Worm (Caenorhabditis elegans) whole organism, late embryonic: Measurements from ENCODE around the gene nex-2.

ENCODE experiments used
- C08G9.2 ChIP-seq: sonication (generic microtip); optimal IDR thresholded peaks from 2 replicates; lab custom pipeline; 2016; ENCODE audit warnings: mild to moderate bottlenecking, missing genetic modification characterization, moderate library complexity, missing compliant biosample characterization
- C38D4.7 ChIP-seq: fragments of 200-800 bp; sonication (Bioruptor generic); optimal IDR thresholded peaks from 2 replicates; lab custom pipeline; 2018; ENCODE audit warnings: mild to moderate bottlenecking, missing genetic modification characterization, moderate library complexity, missing compliant biosample characterization
- F13H6.1 ChIP-seq: sonication (generic microtip); optimal IDR thresholded peaks from 2 replicates; lab custom pipeline; 2016; ENCODE audit warnings: missing genetic modification characterization, missing compliant biosample characterization
- K09A11.1 ChIP-seq: sonication (generic microtip); optimal IDR thresholded peaks from 2 replicates; lab custom pipeline; 2017; ENCODE audit warnings: antibody characterized with exemption, mild to moderate bottlenecking, missing genetic modification characterization, missing compliant biosample characterization; ENCODE audit not compliant: insufficient read depth
- T23F11.4 ChIP-seq: fragments of 200-800 bp; sonication (Bioruptor generic); optimal IDR thresholded peaks from 2 replicates; lab custom pipeline; 2018; ENCODE audit warnings: mild to moderate bottlenecking, missing genetic modification characterization, missing compliant biosample characterization
- Y22D7AL.16 ChIP-seq: sonication (generic microtip); optimal IDR thresholded peaks from 2 replicates; lab custom pipeline; 2016; ENCODE audit warnings: missing genetic modification characterization, missing compliant biosample characterization
- ahr-1 ChIP-seq: sonication (generic microtip); optimal IDR thresholded peaks from 2 replicates; lab custom pipeline; 2016; ENCODE audit warnings: missing genetic modification characterization, missing compliant biosample characterization
- ama-1 ChIP-seq: fragments of 150-350 bp; optimal IDR thresholded peaks from 2 replicates; lab custom pipeline; 2014
- ceh-14 ChIP-seq: sonication (generic microtip); optimal IDR thresholded peaks from 2 replicates; lab custom pipeline; 2016; ENCODE audit warnings: missing genotype, missing genetic modification characterization, missing compliant biosample characterization
- ceh-18 ChIP-seq: sonication (generic microtip); optimal IDR thresholded peaks from 2 replicates; lab custom pipeline; 2016; ENCODE audit warnings: missing genetic modification characterization, missing compliant biosample characterization
- ceh-19 ChIP-seq: fragments of 200-800 bp; sonication (Bioruptor generic); optimal IDR thresholded peaks from 2 replicates; lab custom pipeline; 2018; ENCODE audit warnings: mild to moderate bottlenecking, missing genetic modification characterization, missing compliant biosample characterization
- ceh-30 ChIP-seq: fragments of 150-350 bp; optimal IDR thresholded peaks from 2 replicates; lab custom pipeline; 2014; ENCODE audit warnings: missing biosample characterization, missing genetic modification characterization
- ceh-31 ChIP-seq: sonication (generic microtip); optimal IDR thresholded peaks from 2 replicates; lab custom pipeline; 2016; ENCODE audit warnings: missing genetic modification characterization, missing compliant biosample characterization
- ceh-34 ChIP-seq: sonication (generic microtip); optimal IDR thresholded peaks from 2 replicates; lab custom pipeline; 2016; ENCODE audit warnings: mild to moderate bottlenecking, missing genetic modification characterization, missing compliant biosample characterization
- che-1 ChIP-seq: sonication (generic microtip); optimal IDR thresholded peaks from 2 replicates; lab custom pipeline; 2016; ENCODE audit warnings: mild to moderate bottlenecking, missing genetic modification characterization, missing compliant biosample characterization
- dmd-4 ChIP-seq: sonication (generic microtip); optimal IDR thresholded peaks from 2 replicates; lab custom pipeline; 2016; ENCODE audit warnings: borderline replicate concordance, missing genetic modification characterization, missing compliant biosample characterization
- dve-1 ChIP-seq: sonication (generic microtip); optimal IDR thresholded peaks from 2 replicates; lab custom pipeline; 2017; ENCODE audit warnings: antibody characterized with exemption, mild to moderate bottlenecking, missing genetic modification characterization, missing compliant biosample characterization
- elt-2 ChIP-seq: sonication (generic microtip); optimal IDR thresholded peaks from 2 replicates; lab custom pipeline; 2016; ENCODE audit warnings: missing genetic modification reagents, missing genetic modification characterization, missing compliant biosample characterization
- elt-4 ChIP-seq: sonication (generic microtip); optimal IDR thresholded peaks from 2 replicates; lab custom pipeline; 2016; ENCODE audit warnings: missing genetic modification characterization, missing compliant biosample characterization
- fax-1 ChIP-seq: sonication (generic microtip); optimal IDR thresholded peaks from 2 replicates; lab custom pipeline; 2016; ENCODE audit warnings: missing genotype, missing genetic modification characterization, missing compliant biosample characterization
- fkh-6 ChIP-seq: sonication (generic microtip); optimal IDR thresholded peaks from 2 replicates; lab custom pipeline; 2016; ENCODE audit warnings: missing genetic modification characterization, missing compliant biosample characterization
- hlh-15 ChIP-seq: sonication (generic microtip); optimal IDR thresholded peaks from 2 replicates; lab custom pipeline; 2016; ENCODE audit warnings: missing genetic modification characterization, missing compliant biosample characterization
- hlh-30 ChIP-seq: sonication (generic microtip); optimal IDR thresholded peaks from 2 replicates; lab custom pipeline; 2017; ENCODE audit warnings: antibody characterized with exemption, missing genetic modification characterization, missing compliant biosample characterization; ENCODE audit not compliant: insufficient read depth
- hlh-6 ChIP-seq: sonication (generic microtip); optimal IDR thresholded peaks from 2 replicates; lab custom pipeline; 2016; ENCODE audit warnings: missing genotype, missing genetic modification characterization, missing compliant biosample characterization
- lim-6 ChIP-seq: sonication (generic microtip); optimal IDR thresholded peaks from 2 replicates; lab custom pipeline; 2016; ENCODE audit warnings: missing genetic modification characterization, missing compliant biosample characterization
- madf-2 ChIP-seq: sonication (generic microtip); optimal IDR thresholded peaks from 2 replicates; lab custom pipeline; 2017; ENCODE audit warnings: missing genetic modification characterization, missing compliant biosample characterization
- mec-3 ChIP-seq: sonication (generic microtip); optimal IDR thresholded peaks from 2 replicates; lab custom pipeline; 2016; ENCODE audit warnings: borderline replicate concordance, missing genetic modification characterization, missing compliant biosample characterization
- nfya-1 ChIP-seq: sonication (generic microtip); optimal IDR thresholded peaks from 2 replicates; lab custom pipeline; 2017; ENCODE audit warnings: missing genetic modification characterization, mild to moderate bottlenecking, missing compliant biosample characterization, antibody characterized with exemption, moderate library complexity
- pat-9 ChIP-seq: fragments of 200-800 bp; sonication (Bioruptor generic); optimal IDR thresholded peaks from 2 replicates; lab custom pipeline; 2018; ENCODE audit warnings: mild to moderate bottlenecking, missing genetic modification characterization, moderate library complexity, missing compliant biosample characterization
- pax-1 ChIP-seq: fragments of 150-350 bp; optimal IDR thresholded peaks from 2 replicates; lab custom pipeline; 2014; ENCODE audit warnings: missing biosample characterization, missing genetic modification characterization
- ref-2 ChIP-seq: sonication (generic microtip); optimal IDR thresholded peaks from 2 replicates; lab custom pipeline; 2016; ENCODE audit warnings: missing genetic modification characterization, missing compliant biosample characterization
- rnt-1 ChIP-seq: sonication (generic microtip); optimal IDR thresholded peaks from 2 replicates; lab custom pipeline; 2016; ENCODE audit warnings: missing genetic modification characterization, missing compliant biosample characterization
- sdc-2 ChIP-seq: sonication (generic microtip); optimal IDR thresholded peaks from 2 replicates; lab custom pipeline; 2016; ENCODE audit warnings: missing genotype, missing genetic modification characterization, missing compliant biosample characterization
- tbx-2 ChIP-seq: sonication (generic microtip); optimal IDR thresholded peaks from 2 replicates; lab custom pipeline; 2016; ENCODE audit warnings: missing genetic modification characterization, missing compliant biosample characterization
- ttx-3 ChIP-seq: sonication (generic microtip); optimal IDR thresholded peaks from 2 replicates; lab custom pipeline; 2016; ENCODE audit warnings: missing genetic modification reagents, missing genetic modification characterization, missing compliant biosample characterization
- unc-3 ChIP-seq, 2 experiments: fragments of 200-800 bp in 1 of 2; sonication (Bioruptor generic) in 1 of 2; sonication (generic microtip) in 1 of 2; conservative IDR thresholded peaks in 1 of 2; optimal IDR thresholded peaks in 1 of 2; 2 replicates each; pipeline versions ENCODE4 v1.3.6 to Lab custom; 2016 to 2022; ENCODE audit warnings: missing compliant biosample characterization in 2 of 2, missing genetic modification characterization in 2 of 2, missing genetic modification reagents in 1 of 2
- unc-42 ChIP-seq: sonication (generic microtip); optimal IDR thresholded peaks from 2 replicates; lab custom pipeline; 2016; ENCODE audit warnings: missing genotype, missing genetic modification characterization, missing compliant biosample characterization
- unc-86 ChIP-seq: sonication (generic microtip); optimal IDR thresholded peaks from 2 replicates; lab custom pipeline; 2016; ENCODE audit warnings: missing genetic modification characterization, missing compliant biosample characterization
- zip-5 ChIP-seq: sonication (generic microtip); optimal IDR thresholded peaks from 2 replicates; lab custom pipeline; 2016; ENCODE audit warnings: missing genetic modification characterization, missing compliant biosample characterization

nex-2 gene

ce11 chrIII:10336109-10336508 is 5.9 kb upstream of the nex-2 start:
- TF ChIP-seq K09A11.1 = no peak
- TF ChIP-seq ceh-34 (tag; lab: Kevin White, UChicago) = no peak
- TF ChIP-seq hlh-30 (tag; lab: Kevin White, UChicago) = no peak
- no peak for TF ChIP-seq pax-1 (tag; lab: Kevin White, UChicago)
- no peak for TF ChIP-seq ceh-19 (GFP tag; lab: Kevin White, UChicago)
- no peak for TF ChIP-seq ttx-3 (tag; lab: Kevin White, UChicago)
- TF ChIP-seq C38D4.7 = no peak
- TF ChIP-seq ahr-1 (tag; lab: Kevin White, UChicago) = no peak
- no peak for TF ChIP-seq sdc-2 (tag; lab: Kevin White, UChicago)
- no peak for TF ChIP-seq zip-5 (tag; lab: Kevin White, UChicago)
- TF ChIP-seq F13H6.1 (tag; lab: Kevin White, UChicago) = no peak
- TF ChIP-seq T23F11.4 = no peak
- no peak for TF ChIP-seq hlh-15 (tag; lab: Kevin White, UChicago)
- TF ChIP-seq hlh-6 (tag; lab: Kevin White, UChicago) = no peak
- no peak for TF ChIP-seq unc-3 (GFP tag; conservative IDR thresholded peaks at IDR 0.05; lab: Robert Waterston, UW)
- TF ChIP-seq unc-3 (tag; optimal IDR thresholded peaks at IDR 0.05; lab: Kevin White, UChicago) = no peak
- no peak for TF ChIP-seq Y22D7AL.16 (tag; lab: Kevin White, UChicago)

- no peak for TF ChIP-seq lim-6
- no peak for TF ChIP-seq fkh-6
- TF ChIP-seq pat-9 = no peak
- TF ChIP-seq elt-4 (tag; lab: Kevin White, UChicago) = no peak
These were observed 4.9 kb upstream of the nex-2 start, which contains the start of gene ced-9 for ce11 chrIII:10335086-10335485. ced-9 (plus strand) TSS chrIII:10335172.

ce11 chrIII:10333961-10334542 is 3.8 kb upstream of the nex-2 start, which contains the start of the genes jmjd-4 and mev-1:
jmjd-4 (minus strand) TSS chrIII:10334018.
mev-1 (plus strand) TSS chrIII:10334277.
- TF ChIP-seq elt-2 (tag; lab: Kevin White, UChicago) = peak; percentile 60
- peak; percentile 70 for TF ChIP-seq ceh-18
- peak; percentile 68 for TF ChIP-seq nfya-1 (tag; lab: Kevin White, UChicago)
- peak; percentile 36 for TF ChIP-seq dve-1 (tag; lab: Kevin White, UChicago)
- peak; percentile 58 for TF ChIP-seq rnt-1 (tag; lab: Kevin White, UChicago)
- TF ChIP-seq ceh-14 (tag; lab: Kevin White, UChicago) = peak; percentile 43
- TF ChIP-seq ceh-30 (tag; lab: Kevin White, UChicago) = peak; percentile 36
- TF ChIP-seq ref-2 (tag; lab: Kevin White, UChicago) = peak; percentile 45
- TF ChIP-seq ahr-1 (tag; lab: Kevin White, UChicago) = peak; percentile 24
- TF ChIP-seq unc-3 (GFP tag; conservative IDR thresholded peaks at IDR 0.05; lab: Robert Waterston, UW) = peak; percentile 41; the same call in 1 of the 2 replicates
- no peak for TF ChIP-seq unc-3 (tag; optimal IDR thresholded peaks at IDR 0.05; lab: Kevin White, UChicago)
- TF ChIP-seq fax-1 (tag; lab: Kevin White, UChicago) = no peak
- peak; percentile 50 for TF ChIP-seq tbx-2
- peak; percentile 33 for TF ChIP-seq che-1 (tag; lab: Kevin White, UChicago)
- TF ChIP-seq unc-86 (tag; lab: Kevin White, UChicago) = peak; percentile 57
- TF ChIP-seq madf-2 (tag; lab: Kevin White, UChicago) = no peak
- TF ChIP-seq K09A11.1 = no peak
- TF ChIP-seq ceh-31 (tag; lab: Kevin White, UChicago) = peak; percentile 56
- TF ChIP-seq ama-1 (lab: Kevin White, UChicago) = no peak
- TF ChIP-seq unc-42 (tag; lab: Kevin White, UChicago) = peak; percentile 31
- peak; percentile 18 for TF ChIP-seq ceh-34 (tag; lab: Kevin White, UChicago)
- no peak for TF ChIP-seq dmd-4 (tag; lab: Kevin White, UChicago)
- peak; percentile 13 for TF ChIP-seq C38D4.7
- peak; percentile 9 for TF ChIP-seq C08G9.2 (tag; lab: Kevin White, UChicago)
- no peak for TF ChIP-seq mec-3 (tag; lab: Kevin White, UChicago)
